Fruit fly (Drosophila melanogaster) whole organism, embryonic: ENCODE data around the gene CG5727.

Experiments used
- Aef1 ChIP-seq: fragments of 200-800 bp; sonication (Bioruptor generic); IDR thresholded peaks from 3 replicates; pipeline ENCODE4 v1.3.6; 2022; ENCODE audit warnings: missing biosample characterization, missing genetic modification characterization
- C15 ChIP-seq: fragments of 200-800 bp; sonication (Bioruptor generic); IDR thresholded peaks from 3 replicates; pipeline ENCODE4 v1.3.6; 2022; ENCODE audit warnings: missing biosample characterization, missing genetic modification characterization
- CG11504 ChIP-seq: fragments of 200-800 bp; sonication (Bioruptor generic); optimal IDR thresholded peaks from 3 replicates; lab custom pipeline; 2019; ENCODE audit warnings: missing biosample characterization, mild to moderate bottlenecking, missing genetic modification characterization, moderate library complexity
- CG1233 ChIP-seq: fragments of 200-800 bp; sonication (Bioruptor generic); optimal IDR thresholded peaks from 4 replicates; lab custom pipeline; 2018; ENCODE audit warnings: missing biosample characterization, mild to moderate bottlenecking, missing genetic modification characterization
- CG13424 ChIP-seq: fragments of 200-800 bp; sonication (Bioruptor generic); optimal IDR thresholded peaks from 2 replicates; lab custom pipeline; 2019; ENCODE audit warnings: missing biosample characterization, mild to moderate bottlenecking, missing genetic modification characterization, moderate library complexity
- CG14667 ChIP-seq: fragments of 200-800 bp; sonication (Bioruptor generic); IDR thresholded peaks from 2 replicates; pipeline ENCODE4 v1.3.6; 2022; ENCODE audit warnings: missing biosample characterization, missing genetic modification characterization
- CG17328 ChIP-seq: fragments of 200-800 bp; sonication (Bioruptor generic); IDR thresholded peaks from 2 replicates; pipeline ENCODE4 v1.3.6; 2022; ENCODE audit warnings: missing biosample characterization, missing genetic modification characterization
- CG34224 ChIP-seq: fragments of 200-800 bp; sonication (Bioruptor generic); IDR thresholded peaks from 3 replicates; pipeline ENCODE4 v1.3.6; 2022; ENCODE audit warnings: missing biosample characterization, missing genetic modification characterization; ENCODE audit not compliant: partially characterized antibody
- CG3838 ChIP-seq: fragments of 200-800 bp; sonication (Bioruptor generic); optimal IDR thresholded peaks from 3 replicates; lab custom pipeline; 2016; ENCODE audit warnings: missing biosample characterization, missing genetic modification characterization
- CG4282 ChIP-seq: fragments of 200-800 bp; sonication (Bioruptor generic); optimal IDR thresholded peaks from 2 replicates; lab custom pipeline; 2016; ENCODE audit warnings: missing biosample characterization, missing genetic modification characterization
- CG4820 ChIP-seq: fragments of 200-800 bp; sonication (Bioruptor generic); optimal IDR thresholded peaks from 3 replicates; lab custom pipeline; 2016; ENCODE audit warnings: missing biosample characterization, missing genetic modification characterization
- CG5245 ChIP-seq: fragments of 200-800 bp; sonication (Bioruptor generic); optimal IDR thresholded peaks from 3 replicates; lab custom pipeline; 2016; ENCODE audit warnings: missing biosample characterization, missing genetic modification characterization
- CG6654 ChIP-seq: fragments of 200-800 bp; sonication (Bioruptor generic); optimal IDR thresholded peaks from 2 replicates; lab custom pipeline; 2017; ENCODE audit warnings: missing biosample characterization, mild to moderate bottlenecking, missing genetic modification characterization
- CG7786 ChIP-seq: fragments of 200-800 bp; sonication (Bioruptor generic); optimal IDR thresholded peaks from 2 replicates; lab custom pipeline; 2016; ENCODE audit warnings: missing biosample characterization, missing genetic modification characterization
- CG7963 ChIP-seq: fragments of 200-800 bp; sonication (Bioruptor generic); IDR thresholded peaks from 3 replicates; pipeline ENCODE4 v1.3.6; 2022; ENCODE audit warnings: missing biosample characterization, missing genetic modification characterization; ENCODE audit not compliant: partially characterized antibody
- CG8765 ChIP-seq: fragments of 200-800 bp; sonication (Bioruptor generic); IDR thresholded peaks from 2 replicates; pipeline ENCODE4 v1.3.6; 2022; ENCODE audit warnings: missing biosample characterization, missing genetic modification characterization
- Dad ChIP-seq: fragments of 200-800 bp; sonication (Bioruptor generic); optimal IDR thresholded peaks from 3 replicates; lab custom pipeline; 2016; ENCODE audit warnings: missing biosample characterization, missing genetic modification characterization
- Dbx ChIP-seq: fragments of 200-800 bp; sonication (Bioruptor generic); IDR thresholded peaks from 3 replicates; pipeline ENCODE4 v1.3.6; 2022; ENCODE audit warnings: missing biosample characterization, missing genetic modification characterization
- E2f2 ChIP-seq: fragments of 200-800 bp; sonication (Bioruptor generic); IDR thresholded peaks from 2 replicates; pipeline ENCODE4 v1.3.6; 2022; ENCODE audit warnings: missing biosample characterization, missing genetic modification characterization
- HHEX ChIP-seq: fragments of 200-800 bp; sonication (Bioruptor generic); optimal IDR thresholded peaks from 3 replicates; lab custom pipeline; 2017; ENCODE audit warnings: missing biosample characterization, mild to moderate bottlenecking, missing genetic modification characterization, missing genetic modification reagents
- HLHmδ ChIP-seq: fragments of 200-800 bp; sonication (Bioruptor generic); optimal IDR thresholded peaks from 2 replicates; lab custom pipeline; 2018; ENCODE audit warnings: missing biosample characterization, mild to moderate bottlenecking, missing genetic modification characterization, moderate library complexity
- Lhr ChIP-seq: fragments of 200-800 bp; sonication (Bioruptor generic); optimal IDR thresholded peaks from 3 replicates; lab custom pipeline; 2017; ENCODE audit warnings: mild to moderate bottlenecking, missing biosample characterization, missing genetic modification reagents, missing genetic modification characterization
- MBD-R2 ChIP-seq: fragments of 200-800 bp; sonication (Bioruptor generic); IDR thresholded peaks from 2 replicates; pipeline ENCODE4 v1.3.6; 2022; ENCODE audit warnings: missing biosample characterization, missing genetic modification characterization
- Mad ChIP-seq: fragments of 200-800 bp; sonication (Bioruptor generic); optimal IDR thresholded peaks from 2 replicates; lab custom pipeline; 2016; ENCODE audit warnings: missing biosample characterization, missing genetic modification characterization
- NfI ChIP-seq: fragments of 200-800 bp; sonication (Bioruptor generic); optimal IDR thresholded peaks from 3 replicates; lab custom pipeline; 2018; ENCODE audit warnings: missing biosample characterization, mild to moderate bottlenecking, missing genetic modification characterization, moderate library complexity
- Stat92E ChIP-seq, 3 experiments: fragments of >200 bp in 2 of 3; fragments of 200-800 bp in 1 of 3; sonication (Bioruptor generic) in 1 of 3; optimal IDR thresholded peaks; 2 replicates each; lab custom pipeline; 2017 to 2019; ENCODE audit warnings: missing biosample characterization in 3 of 3, missing genetic modification characterization in 3 of 3, mild to moderate bottlenecking in 1 of 3, moderate library complexity in 1 of 3
- al ChIP-seq: fragments of 200-800 bp; sonication (Bioruptor generic); IDR thresholded peaks from 2 replicates; pipeline ENCODE4 v1.3.6; 2022; ENCODE audit warnings: missing biosample characterization, missing genetic modification characterization
- bbx ChIP-seq: fragments of 200-800 bp; sonication (Bioruptor generic); IDR thresholded peaks from 2 replicates; pipeline ENCODE4 v1.3.6; 2022; ENCODE audit warnings: missing biosample characterization, missing genetic modification characterization; ENCODE audit not compliant: partially characterized antibody
- caup ChIP-seq: fragments of 200-800 bp; sonication (Bioruptor generic); optimal IDR thresholded peaks from 3 replicates; lab custom pipeline; 2017; ENCODE audit warnings: missing biosample characterization, mild to moderate bottlenecking, missing genetic modification characterization, moderate library complexity; ENCODE audit not compliant: severe bottlenecking
- chinmo ChIP-seq: fragments of 200-800 bp; sonication (Bioruptor generic); IDR thresholded peaks from 4 replicates; pipeline ENCODE4 v1.3.6; 2022; ENCODE audit warnings: missing biosample characterization, missing genetic modification characterization; ENCODE audit not compliant: partially characterized antibody
- crc ChIP-seq: fragments of 200-800 bp; sonication (Bioruptor generic); optimal IDR thresholded peaks from 2 replicates; lab custom pipeline; 2016; ENCODE audit warnings: missing biosample characterization, missing genetic modification characterization
- dati ChIP-seq: fragments of 200-800 bp; sonication (Bioruptor generic); IDR thresholded peaks from 2 replicates; pipeline ENCODE4 v1.3.6; 2022; ENCODE audit warnings: missing biosample characterization, missing genetic modification characterization
- emc ChIP-seq: fragments of 200-800 bp; sonication (Bioruptor generic); optimal IDR thresholded peaks from 2 replicates; lab custom pipeline; 2016; ENCODE audit warnings: missing biosample characterization, missing genetic modification characterization
- esg ChIP-seq: fragments of 200-800 bp; sonication (Bioruptor generic); conservative IDR thresholded peaks from 2 replicates; pipeline ENCODE4 v1.3.6; 2022; ENCODE audit warnings: missing biosample characterization, missing genetic modification characterization
- eyg ChIP-seq: fragments of 200-800 bp; sonication (Bioruptor generic); optimal IDR thresholded peaks from 3 replicates; lab custom pipeline; 2016; ENCODE audit warnings: missing biosample characterization, missing genetic modification characterization
- fd96Cb ChIP-seq: fragments of 200-800 bp; sonication (Bioruptor generic); optimal IDR thresholded peaks from 2 replicates; lab custom pipeline; 2018; ENCODE audit warnings: missing biosample characterization, mild to moderate bottlenecking, missing genetic modification characterization, moderate library complexity
- grn ChIP-seq: fragments of 200-800 bp; sonication (Bioruptor generic); optimal IDR thresholded peaks from 3 replicates; lab custom pipeline; 2017; ENCODE audit warnings: missing biosample characterization, missing genetic modification characterization
- gro ChIP-seq: fragments of 200-800 bp; sonication (Bioruptor generic); optimal IDR thresholded peaks from 2 replicates; lab custom pipeline; 2016; ENCODE audit warnings: missing biosample characterization, missing genetic modification characterization
- lola ChIP-seq, 3 experiments: fragments of >200 bp in 2 of 3; fragments of 200-800 bp in 1 of 3; sonication (Bioruptor generic) in 1 of 3; optimal IDR thresholded peaks; 2 replicates each; lab custom pipeline; 2017 to 2019; ENCODE audit warnings: missing biosample characterization in 3 of 3, missing genetic modification characterization in 3 of 3, mild to moderate bottlenecking in 1 of 3, moderate library complexity in 1 of 3
- nau ChIP-seq: fragments of 200-800 bp; sonication (Bioruptor generic); optimal IDR thresholded peaks from 3 replicates; lab custom pipeline; 2017; ENCODE audit warnings: missing biosample characterization, mild to moderate bottlenecking, missing genetic modification characterization, missing genetic modification reagents
- nerfin-2 ChIP-seq: fragments of 200-800 bp; sonication (Bioruptor generic); IDR thresholded peaks from 2 replicates; pipeline ENCODE4 v1.3.6; 2022; ENCODE audit warnings: missing biosample characterization, missing genetic modification characterization; ENCODE audit not compliant: partially characterized antibody
- org-1 ChIP-seq: fragments of 200-800 bp; sonication (Bioruptor generic); optimal IDR thresholded peaks from 2 replicates; lab custom pipeline; 2017; ENCODE audit warnings: missing biosample characterization, missing genetic modification characterization
- pb ChIP-seq: fragments of 200-800 bp; sonication (Bioruptor generic); optimal IDR thresholded peaks from 3 replicates; lab custom pipeline; 2016; ENCODE audit warnings: missing biosample characterization, missing genetic modification characterization
- pfk ChIP-seq: fragments of 200-800 bp; sonication (Bioruptor generic); optimal IDR thresholded peaks from 2 replicates; lab custom pipeline; 2018; ENCODE audit warnings: missing biosample characterization, mild to moderate bottlenecking, missing genetic modification characterization, moderate library complexity
- prd ChIP-seq, 3 experiments: fragments of >200 bp in 2 of 3; fragments of 200-800 bp in 1 of 3; sonication (Bioruptor generic) in 1 of 3; optimal IDR thresholded peaks in 2 of 3; IDR thresholded peaks in 1 of 3; 2 replicates in 2 of 3; 3 replicates in 1 of 3; pipeline versions ENCODE4 v1.3.6 to Lab custom; 2017 to 2022; ENCODE audit warnings: missing biosample characterization in 1 of 3, missing genetic modification characterization in 1 of 3
- pzg ChIP-seq: fragments of 200-800 bp; sonication (Bioruptor generic); optimal IDR thresholded peaks from 3 replicates; lab custom pipeline; 2018; ENCODE audit warnings: missing biosample characterization, mild to moderate bottlenecking, missing genetic modification characterization, moderate library complexity
- row ChIP-seq: fragments of 200-800 bp; sonication (Bioruptor generic); IDR thresholded peaks from 3 replicates; pipeline ENCODE4 v1.3.6; 2022; ENCODE audit warnings: missing biosample characterization, missing genetic modification characterization
- tin ChIP-seq: fragments of 200-800 bp; sonication (Bioruptor generic); optimal IDR thresholded peaks from 3 replicates; lab custom pipeline; 2016; ENCODE audit warnings: missing biosample characterization, missing genetic modification characterization
- vvl ChIP-seq: fragments of 200-800 bp; sonication (Bioruptor generic); IDR thresholded peaks from 2 replicates; pipeline ENCODE4 v1.3.6; 2022; ENCODE audit warnings: missing biosample characterization, missing genetic modification characterization

CG5727 gene

dm6 chr2L:10237725-10238446 is 27.4 kb upstream of the CG5727 start, which contains the start of gene mthl15 (continued):
- TF ChIP-seq CG1233 (GFP tag; lab: Kevin White, UChicago) (no peak), CG11504 (tag; lab: Kevin White, UChicago) (no peak), pzg (no peak), chinmo (GFP tag; lab: Robert Waterston, UW) (no peak), org-1 (GFP tag; lab: Kevin White, UChicago) (no peak), E2f2 (GFP tag; lab: Robert Waterston, UW) (peak; percentile 21; the same call in 1 of the 2 replicates), nau (no peak), CG6654 (GFP tag; lab: Kevin White, UChicago) (no peak), HHEX (no peak), bbx (GFP tag; lab: Robert Waterston, UW) (no peak), fd96Cb (tag; lab: Kevin White, UChicago) (no peak), NfI (no peak), caup (GFP tag; lab: Kevin White, UChicago) (no peak), al (GFP tag; lab: Robert Waterston, UW) (no peak), Dad (GFP tag; lab: Kevin White, UChicago) (no peak), CG7963 (GFP tag; lab: Robert Waterston, UW) (no peak), Lhr (GFP tag; lab: Kevin White, UChicago) (no peak), CG14667 (GFP tag; lab: Robert Waterston, UW) (no peak), Mad (GFP tag; lab: Kevin White, UChicago) (no peak), vvl (GFP tag; lab: Robert Waterston, UW) (no peak), eyg (no peak), dati (no peak), crc (GFP tag; lab: Kevin White, UChicago) (peak; percentile 6), CG3838 (no peak), CG4282 (GFP tag; lab: Kevin White, UChicago) (no peak), pb (GFP tag; lab: Kevin White, UChicago) (no peak), CG34224 (GFP tag; lab: Robert Waterston, UW) (no peak), esg (GFP tag; lab: Robert Waterston, UW) (no peak), prd (optimal IDR thresholded peaks at IDR 0.05; lab: Kevin White, UChicago) (no peak), prd (GFP tag; IDR thresholded peaks at IDR 0.05; lab: Robert Waterston, UW) (no peak), CG7786 (GFP tag; lab: Kevin White, UChicago) (no peak), CG5245 (GFP tag; lab: Kevin White, UChicago) (no peak), CG13424 (tag; lab: Kevin White, UChicago) (peak; percentile 9), lola (GFP tag; optimal IDR thresholded peaks at IDR 0.05; lab: Kevin White, UChicago) (no peak), HLHmδ (GFP tag; lab: Kevin White, UChicago) (no peak), emc (GFP tag; lab: Kevin White, UChicago) (no peak), grn (GFP tag; lab: Kevin White, UChicago) (peak; percentile 28), CG17328 (GFP tag; lab: Robert Waterston, UW) (0 out of 2 replicates have a peak, but pooled peaks have one; percentile 29), Stat92E (GFP tag; optimal IDR thresholded peaks at IDR 0.05; lab: Kevin White, UChicago) (no peak), nerfin-2 (GFP tag; lab: Robert Waterston, UW) (no peak), Aef1 (GFP tag; lab: Robert Waterston, UW) (no peak), CG4820 (GFP tag; lab: Kevin White, UChicago) (no peak), C15 (GFP tag; lab: Robert Waterston, UW) (no peak), Dbx (no peak), MBD-R2 (GFP tag; lab: Robert Waterston, UW) (no peak), row (GFP tag; lab: Robert Waterston, UW) (0 out of 3 replicates have a peak, but pooled peaks have one; percentile 11), gro (GFP tag; lab: Kevin White, UChicago) (no peak), tin (GFP tag; lab: Kevin White, UChicago) (no peak), pfk (no peak), CG8765 (no peak)
